Worm (Caenorhabditis elegans) whole organism, mixed stage, embryonic: ENCODE measurements around the gene csq-1.

Experiments
- drap-1 ChIP-seq: fragments of 200-800 bp; sonication (Bioruptor generic); optimal IDR thresholded peaks from 3 replicates; lab custom pipeline; 2018; ENCODE audit warnings: mild to moderate bottlenecking, missing genetic modification characterization, missing compliant biosample characterization
- elt-1 ChIP-seq: sonication (generic microtip); optimal IDR thresholded peaks from 2 replicates; lab custom pipeline; 2017; ENCODE audit warnings: missing genetic modification characterization, mild to moderate bottlenecking, missing compliant biosample characterization, antibody characterized with exemption, moderate library complexity, borderline replicate concordance; ENCODE audit not compliant: insufficient read depth
- elt-3 ChIP-seq: fragments of 150-350 bp; optimal IDR thresholded peaks from 2 replicates; lab custom pipeline; 2014; ENCODE audit warnings: missing biosample characterization, missing genetic modification characterization
- lin-13 ChIP-seq: fragments of 150-350 bp; optimal IDR thresholded peaks from 2 replicates; lab custom pipeline; 2014; ENCODE audit warnings: missing biosample characterization, missing genetic modification characterization
- mep-1 ChIP-seq: fragments of 150-350 bp; optimal IDR thresholded peaks from 2 replicates; lab custom pipeline; 2017; ENCODE audit warnings: missing biosample characterization, missing genetic modification reagents, missing genetic modification characterization, inconsistent platforms
- nhr-2 ChIP-seq: fragments of 150-350 bp; optimal IDR thresholded peaks from 2 replicates; lab custom pipeline; 2014; ENCODE audit warnings: missing biosample characterization, missing genetic modification characterization
- nhr-237 ChIP-seq: fragments of 150-350 bp; optimal IDR thresholded peaks from 2 replicates; lab custom pipeline; 2014; ENCODE audit warnings: missing biosample characterization, missing genetic modification characterization
- pha-4 ChIP-seq: fragments of 150-350 bp; optimal IDR thresholded peaks from 2 replicates; lab custom pipeline; 2018; ENCODE audit warnings: missing biosample characterization, missing genetic modification reagents, missing genetic modification characterization
- snpc-4 ChIP-seq: fragments of 150-350 bp; optimal IDR thresholded peaks from 2 replicates; lab custom pipeline; 2014; ENCODE audit warnings: missing biosample characterization, missing genetic modification characterization
- unc-120 ChIP-seq: sonication (generic microtip); optimal IDR thresholded peaks from 2 replicates; lab custom pipeline; 2017; ENCODE audit warnings: missing genetic modification characterization, missing compliant biosample characterization; ENCODE audit not compliant: poor library complexity, severe bottlenecking
- unc-39 ChIP-seq: fragments of 150-350 bp; optimal IDR thresholded peaks from 2 replicates; lab custom pipeline; 2014; ENCODE audit warnings: missing biosample characterization, missing genetic modification characterization
- unc-62 ChIP-seq: fragments of 150-350 bp; optimal IDR thresholded peaks from 2 replicates; lab custom pipeline; 2014; ENCODE audit warnings: missing biosample characterization, missing genetic modification reagents, missing genetic modification characterization

- TF ChIP-seq drap-1 (GFP tag; lab: Kevin White, UChicago) (no peak), unc-120 (no peak), unc-39 (tag; lab: Kevin White, UChicago) (no peak), unc-62 (GFP tag; lab: Kevin White, UChicago) (no peak), lin-13 (tag; lab: Kevin White, UChicago) (no peak), elt-3 (no peak), mep-1 (tag; lab: Kevin White, UChicago) (no peak), nhr-2 (no peak), pha-4 (tag; lab: Kevin White, UChicago) (no peak), nhr-237 (tag; lab: Kevin White, UChicago) (no peak), snpc-4 (tag; lab: Kevin White, UChicago) (no peak), elt-1 (tag; lab: Kevin White, UChicago) (no peak)
These were observed 5.7 kb upstream of the csq-1 start for ce11 chrX:14678983-14679382.
